Worm (Caenorhabditis elegans) whole organism, young adult: ENCODE results near the gene K02F3.9.

Experiments used
- F22D6.2 ChIP-seq: sonication (generic microtip); optimal IDR thresholded peaks from 2 replicates; lab custom pipeline; 2016; ENCODE audit warnings: mild to moderate bottlenecking, missing genetic modification characterization, missing compliant biosample characterization
- Y79H2A.3 ChIP-seq: fragments of 200-800 bp; sonication (Bioruptor generic); conservative IDR thresholded peaks from 2 replicates; pipeline ENCODE4 v1.3.6; 2022; ENCODE audit warnings: missing genetic modification reagents, missing genetic modification characterization, missing compliant biosample characterization
- Y95B8A.8 ChIP-seq: fragments of 200-800 bp; sonication (Bioruptor generic); IDR thresholded peaks from 2 replicates; pipeline ENCODE4 v1.3.6; 2022; ENCODE audit warnings: missing genetic modification reagents, missing genetic modification characterization, missing compliant biosample characterization
- ama-1 ChIP-seq, 3 experiments: fragments of 150-350 bp in 1 of 3; sonication (generic microtip) in 2 of 3; optimal IDR thresholded peaks; 2 replicates each; lab custom pipeline; 2014 to 2018; ENCODE audit warnings: missing biosample characterization in 2 of 3, missing genetic modification characterization in 2 of 3, missing genetic modification reagents in 2 of 3
- gei-17 ChIP-seq: fragments of 200-800 bp; sonication (Bioruptor generic); optimal IDR thresholded peaks from 2 replicates; lab custom pipeline; 2018; ENCODE audit warnings: mild to moderate bottlenecking, missing genetic modification characterization, missing compliant biosample characterization
- let-526 ChIP-seq: fragments of 200-800 bp; sonication (Bioruptor generic); IDR thresholded peaks from 2 replicates; pipeline ENCODE4 v1.3.6; 2022; ENCODE audit warnings: missing genetic modification reagents, missing genetic modification characterization, missing compliant biosample characterization
- lin-35 ChIP-seq, 3 experiments: fragments of 150-350 bp in 2 of 3; sonication (generic microtip) in 1 of 3; optimal IDR thresholded peaks; 2 replicates each; lab custom pipeline; 2014 to 2018; ENCODE audit warnings: missing biosample characterization in 3 of 3, missing genetic modification characterization in 3 of 3, missing genetic modification reagents in 3 of 3
- mes-4 ChIP-seq: sonication (generic microtip); optimal IDR thresholded peaks from 2 replicates; lab custom pipeline; 2016; ENCODE audit warnings: missing genotype, missing genetic modification characterization, missing compliant biosample characterization
- pha-4 ChIP-seq: fragments of 150-350 bp; sonication (generic microtip); optimal IDR thresholded peaks from 2 replicates; lab custom pipeline; 2014; ENCODE audit warnings: missing biosample characterization, missing genetic modification reagents, missing genetic modification characterization
- rcor-1 ChIP-seq: fragments of 200-800 bp; sonication (Bioruptor generic); IDR thresholded peaks from 2 replicates; pipeline ENCODE4 v1.3.6; 2022; ENCODE audit warnings: missing genetic modification reagents, missing genetic modification characterization, missing compliant biosample characterization
- snpc-4 ChIP-seq, 5 experiments: fragments of 150-350 bp in 1 of 5; sonication (generic microtip) in 4 of 5; optimal IDR thresholded peaks; 2 replicates each; lab custom pipeline; 2014 to 2018; ENCODE audit warnings: missing genetic modification characterization in 5 of 5, missing biosample characterization in 3 of 5, antibody characterized with exemption in 2 of 5, mild to moderate bottlenecking in 2 of 5, missing compliant biosample characterization in 2 of 5, missing genotype in 2 of 5, moderate library complexity in 2 of 5, missing genetic modification reagents in 1 of 5
- unc-62 ChIP-seq: fragments of 150-350 bp; optimal IDR thresholded peaks from 2 replicates; lab custom pipeline; 2014; ENCODE audit warnings: missing biosample characterization, missing genetic modification reagents, missing genetic modification characterization
- ztf-3 ChIP-seq: fragments of 200-800 bp; sonication (Bioruptor generic); optimal IDR thresholded peaks from 2 replicates; lab custom pipeline; 2018; ENCODE audit warnings: mild to moderate bottlenecking, missing genetic modification characterization, missing compliant biosample characterization

DNA sequence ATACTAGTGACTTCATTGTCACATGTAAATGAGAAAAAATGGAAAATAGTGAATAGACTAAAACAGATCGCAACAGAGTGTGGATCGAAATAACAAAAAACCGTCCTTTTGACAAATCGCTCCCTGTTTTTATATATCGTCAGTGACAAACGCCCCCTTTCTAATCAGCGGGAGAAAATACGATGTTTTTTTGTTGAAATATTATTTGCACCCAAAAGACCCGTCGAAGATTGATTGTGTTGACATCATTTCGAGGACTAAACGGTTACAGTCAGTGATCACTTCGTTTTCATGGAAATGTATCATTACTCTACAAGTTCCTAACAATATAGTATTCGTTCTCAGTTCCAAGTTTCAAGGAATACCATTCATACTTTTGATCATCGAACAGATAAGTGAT, 1.7 kb downstream of the K02F3.9 start, which contains the start of gene dos-3:
- TF ChIP-seq ztf-3 (no peak), ama-1 (optimal IDR thresholded peaks at IDR 0.05; lab: Kevin White, UChicago) (no peak), ama-1 (GFP tag; optimal IDR thresholded peaks at IDR 0.05; lab: Kevin White, UChicago) (no peak), Y79H2A.3 (GFP tag; lab: Robert Waterston, UW) (no peak), snpc-4 (GFP tag; optimal IDR thresholded peaks at IDR 0.05; lab: Kevin White, UChicago) (no peak), snpc-4 (tag; optimal IDR thresholded peaks at IDR 0.05; lab: Kevin White, UChicago) (no peak), pha-4 (tag; lab: Kevin White, UChicago) (no peak), F22D6.2 (no peak), mes-4 (tag; lab: Kevin White, UChicago) (no peak), let-526 (GFP tag; lab: Robert Waterston, UW) (no peak), gei-17 (no peak), Y95B8A.8 (GFP tag; lab: Robert Waterston, UW) (no peak), unc-62 (no peak), rcor-1 (no peak), lin-35 (GFP tag; optimal IDR thresholded peaks at IDR 0.05; lab: Kevin White, UChicago) (no peak)
